Worm (Caenorhabditis elegans) whole organism, L1 larva: ENCODE data around the gene F33C8.4.

ENCODE experiments used
- aly-2 ChIP-seq: fragments of 150-350 bp; optimal IDR thresholded peaks from 2 replicates; lab custom pipeline; 2014; ENCODE audit warnings: missing biosample characterization, missing genetic modification characterization
- elt-3 ChIP-seq, 6 experiments: fragments of 150-350 bp in 1 of 6; sonication (generic microtip); optimal IDR thresholded peaks; 2 replicates each; lab custom pipeline; 2017 to 2018; ENCODE audit warnings: missing biosample characterization in 6 of 6, missing genetic modification characterization in 6 of 6, inconsistent platforms in 1 of 6
- fkh-10 ChIP-seq: sonication (generic microtip); optimal IDR thresholded peaks from 2 replicates; lab custom pipeline; 2017; ENCODE audit warnings: missing biosample characterization, missing genetic modification reagents, missing genetic modification characterization
- fos-1 ChIP-seq: fragments of 150-350 bp; optimal IDR thresholded peaks from 2 replicates; lab custom pipeline; 2014; ENCODE audit warnings: missing biosample characterization, missing genetic modification characterization
- nhr-12 ChIP-seq: sonication (generic microtip); optimal IDR thresholded peaks from 2 replicates; lab custom pipeline; 2017; ENCODE audit warnings: missing biosample characterization, missing genetic modification characterization
- nhr-19 ChIP-seq: fragments of 200-800 bp; sonication (Bioruptor generic); conservative IDR thresholded peaks from 2 replicates; pipeline ENCODE4 v1.3.6; 2022; ENCODE audit warnings: missing genetic modification characterization, missing compliant biosample characterization
- skn-1 ChIP-seq: fragments of 150-350 bp; optimal IDR thresholded peaks from 2 replicates; lab custom pipeline; 2014; ENCODE audit warnings: missing biosample characterization, missing genetic modification characterization
- swsn-7 ChIP-seq: sonication (generic microtip); optimal IDR thresholded peaks from 2 replicates; lab custom pipeline; 2016; ENCODE audit warnings: missing genetic modification characterization, missing compliant biosample characterization
- unc-86 ChIP-seq: sonication (generic microtip); optimal IDR thresholded peaks from 2 replicates; lab custom pipeline; 2016; ENCODE audit warnings: missing genetic modification characterization, missing compliant biosample characterization
- ztf-11 ChIP-seq, 2 experiments: sonication (generic microtip); optimal IDR thresholded peaks; 2 replicates each; lab custom pipeline; 2016 to 2017; ENCODE audit warnings: missing genetic modification characterization in 2 of 2, missing biosample characterization in 1 of 2, missing compliant biosample characterization in 1 of 2

ce11 chrX:14731828-14732331 lies at the start of gene F33C8.4:
- TF ChIP-seq fos-1 (tag; lab: Kevin White, UChicago), result no peak
- TF ChIP-seq fkh-10, result no peak
- TF ChIP-seq ztf-11 (tag; optimal IDR thresholded peaks at IDR 0.05; lab: Kevin White, UChicago), result no peak
- no peak for TF ChIP-seq elt-3 (tag; optimal IDR thresholded peaks at IDR 0.05; lab: Kevin White, UChicago)
- TF ChIP-seq unc-86 (tag; lab: Kevin White, UChicago), result no peak
- TF ChIP-seq nhr-19 (GFP tag; lab: Robert Waterston, UW), result no peak; the same call in 1 of the 2 replicates
- no peak for TF ChIP-seq swsn-7 (tag; lab: Kevin White, UChicago)
- TF ChIP-seq nhr-12 (tag; lab: Kevin White, UChicago), result no peak
- no peak for TF ChIP-seq skn-1
- TF ChIP-seq aly-2, result no peak
